Fruit fly (Drosophila melanogaster): ENCODE results near the gene X11L.

The X11L gene

DNA sequence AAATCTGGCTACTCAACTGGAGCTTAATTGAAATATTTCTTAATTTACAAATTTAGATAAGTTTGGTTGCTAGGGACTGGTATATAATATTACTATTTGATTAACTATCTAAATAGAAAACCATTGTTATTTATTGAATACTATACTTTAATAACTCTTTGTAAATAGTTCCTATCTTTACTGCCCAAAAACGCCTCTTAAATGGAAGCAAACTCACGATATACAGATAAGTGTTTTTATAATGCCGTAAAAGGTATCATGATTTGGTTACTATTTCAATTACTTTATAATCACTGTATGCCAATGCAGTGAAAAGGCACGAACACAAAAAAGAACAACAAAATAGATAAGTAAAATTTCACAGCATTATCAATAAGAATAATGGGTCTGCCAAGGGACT is 26.4 kb downstream of the X11L start (continued):
- no peak for TF ChIP-seq CG1832 (GFP tag; optimal IDR thresholded peaks at IDR 0.05)
- 0 out of 2 replicates have a peak, but pooled peaks have one; percentile 18 for TF ChIP-seq CG31441 (GFP tag; IDR thresholded peaks at IDR 0.05)
- TF ChIP-seq CG6272 (GFP tag; IDR thresholded peaks at IDR 0.05) = no peak
- no peak for TF ChIP-seq Tbp (GFP tag; optimal IDR thresholded peaks at IDR 0.05)

DNA sequence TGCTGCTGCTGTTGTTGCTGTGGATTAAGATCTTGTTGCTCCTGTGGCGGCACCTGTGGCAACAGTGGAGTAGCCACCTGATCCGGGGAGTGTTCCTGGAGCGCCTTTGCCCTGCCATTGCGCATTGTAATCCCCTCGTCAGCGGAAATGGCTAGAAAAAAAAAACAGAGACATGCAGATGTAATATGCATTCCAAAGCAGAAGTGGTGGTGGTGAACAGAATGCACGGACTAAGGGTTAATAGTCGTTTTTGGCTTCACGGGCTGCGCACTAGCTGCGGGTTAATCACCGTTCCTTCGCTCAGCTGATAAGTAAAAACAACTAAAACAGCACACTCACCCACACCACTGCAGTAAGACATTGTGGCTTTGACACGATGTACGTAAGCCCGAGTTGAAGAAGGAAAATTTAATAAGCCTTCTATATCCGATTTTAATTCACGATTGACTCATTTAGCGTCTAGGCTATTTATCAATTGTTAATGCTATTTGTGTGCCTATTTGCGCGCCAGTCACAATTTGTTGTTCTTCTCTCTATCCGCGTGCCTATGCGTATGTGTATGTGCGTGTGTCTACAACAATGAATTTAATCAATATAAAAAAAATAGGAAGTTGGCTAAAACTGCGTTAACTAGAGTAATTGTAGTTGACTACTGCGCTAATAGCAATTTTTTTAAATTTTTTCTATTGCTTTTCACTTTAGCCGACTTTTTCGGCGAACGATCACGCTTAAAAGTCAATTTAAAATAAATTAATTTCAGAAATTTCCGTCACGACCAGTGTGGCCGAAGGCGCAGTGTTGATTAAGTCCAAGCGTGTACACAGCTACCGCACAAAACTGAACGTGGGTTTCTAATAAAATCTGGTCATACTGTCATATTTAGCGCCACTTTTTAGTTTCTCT is 27.9 kb downstream of the X11L start, which contains the start of gene stas:
stas (minus strand) TSS at position 806 of the 903 bp plus-strand sequence.
- peak; percentile 5 for TF ChIP-seq CG10543 (GFP tag; optimal IDR thresholded peaks at IDR 0.05)
- peak; percentile 34 for TF ChIP-seq PHDP (tag; optimal IDR thresholded peaks at IDR 0.05)
- TF ChIP-seq Hr51 (GFP tag; optimal IDR thresholded peaks at IDR 0.05) = peak in 1 of 2 experiments; percentile 4
- peak; percentile 8 for TF ChIP-seq CG17359 (tag; optimal IDR thresholded peaks at IDR 0.05)
- no peak for TF ChIP-seq sisA (GFP tag; IDR thresholded peaks at IDR 0.05)
- TF ChIP-seq CG32767 (GFP tag; IDR thresholded peaks at IDR 0.05) = 0 out of 2 replicates have a peak, but pooled peaks have one; percentile 20
- peak; percentile 83 for TF ChIP-seq CG9797 (GFP tag; optimal IDR thresholded peaks at IDR 0.05)
- TF ChIP-seq CG15514 (GFP tag; optimal IDR thresholded peaks at IDR 0.05) = peak; percentile 63
- TF ChIP-seq crol (GFP tag; IDR thresholded peaks at IDR 0.05) = no peak
- TF ChIP-seq Max (GFP tag; optimal IDR thresholded peaks at IDR 0.05) = peak; percentile 47
- no peak for TF ChIP-seq pb (GFP tag; optimal IDR thresholded peaks at IDR 0.05)
- peak; percentile 56 for TF ChIP-seq CG14710 (tag; optimal IDR thresholded peaks at IDR 0.05)
- TF ChIP-seq CG2678 (tag; optimal IDR thresholded peaks at IDR 0.05) = peak; percentile 30
- no peak for TF ChIP-seq cato (GFP tag; optimal IDR thresholded peaks at IDR 0.05; ENCODE audit: borderline replicate concordance)
- peak; percentile 78 for TF ChIP-seq Dp (GFP tag; optimal IDR thresholded peaks at IDR 0.05)
- TF ChIP-seq gfzf (GFP tag; optimal IDR thresholded peaks at IDR 0.05) = peak; percentile 81
- TF ChIP-seq al (GFP tag; IDR thresholded peaks at IDR 0.05) = no peak
- TF ChIP-seq tll (GFP tag; optimal IDR thresholded peaks at IDR 0.05) = peak in 1 of 2 experiments; percentile 55
- TF ChIP-seq CG10959 (GFP tag; IDR thresholded peaks at IDR 0.05) = peak; percentile 74
- TF ChIP-seq CG13296 (GFP tag; optimal IDR thresholded peaks at IDR 0.05) = peak; percentile 36
- peak; percentile 68 for TF ChIP-seq CG8924 (tag; optimal IDR thresholded peaks at IDR 0.05)
- TF ChIP-seq E2f2 (GFP tag; IDR thresholded peaks at IDR 0.05) = peak; percentile 86
- TF ChIP-seq CG10209 (GFP tag; optimal IDR thresholded peaks at IDR 0.05) = no peak
- peak; percentile 11 for TF ChIP-seq HHEX (GFP tag; optimal IDR thresholded peaks at IDR 0.05)
- peak; percentile 15 for TF ChIP-seq D19A (tag; optimal IDR thresholded peaks at IDR 0.05)
- TF ChIP-seq stwl (tag; optimal IDR thresholded peaks at IDR 0.05) = peak; percentile 75
- TF ChIP-seq CG34422 (GFP tag; IDR thresholded peaks at IDR 0.05) = peak; percentile 42; the same call in 1 of the 3 replicates
- no peak for TF ChIP-seq CG1647 (GFP tag; optimal IDR thresholded peaks at IDR 0.05)
- peak; percentile 79 for TF ChIP-seq CG10267 (tag; optimal IDR thresholded peaks at IDR 0.05)
- TF ChIP-seq CG5245 (GFP tag; optimal IDR thresholded peaks at IDR 0.05) = no peak
- TF ChIP-seq CG2116 (GFP tag; optimal IDR thresholded peaks at IDR 0.05) = peak; percentile 47
- peak; percentile 29; the same call in 2 of the 3 replicates for TF ChIP-seq CG6791 (GFP tag; IDR thresholded peaks at IDR 0.05; ENCODE audit: partially characterized antibody)
- peak; percentile 37 for TF ChIP-seq sob (GFP tag; IDR thresholded peaks at IDR 0.05)
- TF ChIP-seq lilli (GFP tag; optimal IDR thresholded peaks at IDR 0.05) = peak; percentile 20
- 0 out of 3 replicates have a peak, but pooled peaks have one; percentile 17 for TF ChIP-seq Aef1 (GFP tag; IDR thresholded peaks at IDR 0.05)
- peak; percentile 12 for TF ChIP-seq CG7987 (GFP tag; optimal IDR thresholded peaks at IDR 0.05)
- TF ChIP-seq Ada2b (GFP tag; IDR thresholded peaks at IDR 0.05) = no peak
- peak; percentile 15 for TF ChIP-seq gem (tag; optimal IDR thresholded peaks at IDR 0.05)
- TF ChIP-seq Stat92E (GFP tag; optimal IDR thresholded peaks at IDR 0.05) = peak in 1 of 3 experiments; percentile 14
- TF ChIP-seq Nf-YC (tag; optimal IDR thresholded peaks at IDR 0.05) = peak; percentile 29
- no peak for TF ChIP-seq CG7839 (tag; optimal IDR thresholded peaks at IDR 0.05)

Measured in whole organism, embryonic.